Worm (Caenorhabditis elegans) whole organism, L2 larva: Measurements from ENCODE around the gene clec-41.

Source experiments
- R02D3.7 ChIP-seq: fragments of 150-350 bp; optimal IDR thresholded peaks from 2 replicates; lab custom pipeline; 2014; ENCODE audit warnings: missing biosample characterization, missing genetic modification characterization
- ama-1 ChIP-seq: fragments of 150-350 bp; optimal IDR thresholded peaks from 2 replicates; lab custom pipeline; 2018; ENCODE audit warnings: inconsistent platforms
- elt-1 ChIP-seq: fragments of 150-350 bp; optimal IDR thresholded peaks from 2 replicates; lab custom pipeline; 2014; ENCODE audit warnings: missing biosample characterization, missing genetic modification characterization
- fos-1 ChIP-seq: fragments of 150-350 bp; optimal IDR thresholded peaks from 2 replicates; lab custom pipeline; 2014; ENCODE audit warnings: missing biosample characterization, missing genetic modification characterization
- lin-11 ChIP-seq: fragments of 150-350 bp; sonication (generic microtip); optimal IDR thresholded peaks from 2 replicates; lab custom pipeline; 2014; ENCODE audit warnings: missing biosample characterization, missing genetic modification characterization, inconsistent platforms, mixed read lengths
- sma-3 ChIP-seq: sonication (generic microtip); optimal IDR thresholded peaks from 2 replicates; lab custom pipeline; 2016; ENCODE audit warnings: missing genetic modification reagents, missing genetic modification characterization, missing compliant biosample characterization
- unc-39 ChIP-seq: fragments of 150-350 bp; optimal IDR thresholded peaks from 2 replicates; lab custom pipeline; 2014; ENCODE audit warnings: missing biosample characterization, missing genetic modification characterization
- ztf-11 ChIP-seq: sonication (generic microtip); optimal IDR thresholded peaks from 2 replicates; lab custom pipeline; 2017; ENCODE audit warnings: missing biosample characterization, missing genetic modification characterization

DNA sequence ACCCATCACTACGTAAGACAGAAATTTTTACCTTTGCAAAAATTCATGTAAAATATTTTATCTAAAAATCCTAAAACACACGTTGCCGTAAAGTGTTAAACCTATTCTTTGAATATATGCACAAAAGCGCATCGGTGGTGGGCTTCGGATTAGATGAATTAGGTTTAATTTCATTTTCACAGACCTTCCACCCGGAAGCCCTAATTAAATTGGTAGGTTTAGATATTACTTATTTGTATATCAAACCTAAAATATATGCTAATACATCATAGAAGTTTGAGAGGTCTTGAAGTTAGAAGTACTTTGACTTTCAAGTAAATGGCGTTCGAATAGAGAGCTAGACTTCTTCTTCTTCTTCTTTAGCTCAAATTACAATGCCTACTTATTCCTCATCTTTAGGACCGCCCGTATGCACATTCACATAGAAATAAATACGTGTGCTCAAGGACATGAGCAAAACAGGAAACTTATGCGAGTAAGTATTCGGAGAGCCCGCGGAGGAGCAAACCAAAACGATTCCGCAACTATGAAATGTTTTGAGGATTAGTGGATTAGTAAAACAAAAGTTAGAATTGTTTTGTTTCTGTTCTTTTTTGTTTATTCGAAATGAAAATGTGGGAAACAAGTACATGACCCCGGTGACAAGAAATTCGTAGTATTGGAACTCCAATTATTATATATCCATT, 23.2 kb downstream of the clec-41 start:
- TF ChIP-seq ztf-11 (tag; lab: Kevin White, UChicago), result no peak
- no peak for TF ChIP-seq R02D3.7 (tag; lab: Kevin White, UChicago)
- TF ChIP-seq elt-1 (tag; lab: Kevin White, UChicago), result no peak
- no peak for TF ChIP-seq fos-1
- TF ChIP-seq ama-1, result no peak
- TF ChIP-seq unc-39, result no peak
- no peak for TF ChIP-seq lin-11
- TF ChIP-seq sma-3, result no peak
